Fruit fly (Drosophila melanogaster): ENCODE data around the gene Sf3b5.

Gene Sf3b5

dm6 chr3R:9053850-9054441 lies 38.8 kb upstream of the Sf3b5 start (continued):
- TF ChIP-seq CG10669 (GFP tag; optimal IDR thresholded peaks at IDR 0.05), result peak; percentile 38
- peak; percentile 71 for TF ChIP-seq Sox15 (GFP tag; optimal IDR thresholded peaks at IDR 0.05)
- TF ChIP-seq Hr4 (GFP tag; optimal IDR thresholded peaks at IDR 0.05), result peak; percentile 72
- TF ChIP-seq Met (GFP tag; optimal IDR thresholded peaks at IDR 0.05), result peak; percentile 62
- peak; percentile 46 for TF ChIP-seq acj6 (GFP tag; optimal IDR thresholded peaks at IDR 0.05)
- no peak for TF ChIP-seq dsx (GFP tag; optimal IDR thresholded peaks at IDR 0.05; ENCODE audit: poor library complexity, severe bottlenecking)
- TF ChIP-seq CG8119 (GFP tag; IDR thresholded peaks at IDR 0.05), result no peak
- TF ChIP-seq topi (GFP tag; optimal IDR thresholded peaks at IDR 0.05), result peak; percentile 60
- TF ChIP-seq lz (GFP tag; optimal IDR thresholded peaks at IDR 0.05), result peak; percentile 69
- no peak for TF ChIP-seq dac (GFP tag; optimal IDR thresholded peaks at IDR 0.05)
- TF ChIP-seq esn (GFP tag; optimal IDR thresholded peaks at IDR 0.05), result peak; percentile 59
- no peak for TF ChIP-seq Gug (GFP tag; IDR thresholded peaks at IDR 0.05)
- TF ChIP-seq Hr38 (GFP tag; optimal IDR thresholded peaks at IDR 0.05), result no peak
- TF ChIP-seq CG34406 (GFP tag; optimal IDR thresholded peaks at IDR 0.05), result peak; percentile 47
- peak; percentile 80 for TF ChIP-seq Hr39 (GFP tag; optimal IDR thresholded peaks at IDR 0.05)
- TF ChIP-seq spab (GFP tag; optimal IDR thresholded peaks at IDR 0.05), result peak; percentile 48
- TF ChIP-seq CG9139 (GFP tag; optimal IDR thresholded peaks at IDR 0.05), result no peak
- TF ChIP-seq fd59A (GFP tag; optimal IDR thresholded peaks at IDR 0.05), result peak; percentile 73
- TF ChIP-seq CG31627 (GFP tag; optimal IDR thresholded peaks at IDR 0.05), result peak; percentile 66

dm6 chr3R:9053021-9053420 lies 37.9 kb upstream of the Sf3b5 start:
- TF ChIP-seq topi (GFP tag; optimal IDR thresholded peaks at IDR 0.05) (peak; percentile 46), Sox15 (GFP tag; optimal IDR thresholded peaks at IDR 0.05) (no peak), CG8119 (GFP tag; IDR thresholded peaks at IDR 0.05) (no peak), Sox14 (GFP tag; optimal IDR thresholded peaks at IDR 0.05) (peak; percentile 72), spab (GFP tag; optimal IDR thresholded peaks at IDR 0.05) (peak; percentile 68), CG6808 (GFP tag; optimal IDR thresholded peaks at IDR 0.05) (peak; percentile 74), Eip93F (GFP tag; optimal IDR thresholded peaks at IDR 0.05) (no peak), cyc (GFP tag; optimal IDR thresholded peaks at IDR 0.05) (peak; percentile 45), CG6276 (GFP tag; optimal IDR thresholded peaks at IDR 0.05) (peak; percentile 64), CG6163 (GFP tag; IDR thresholded peaks at IDR 0.05) (no peak), Hr39 (GFP tag; optimal IDR thresholded peaks at IDR 0.05) (peak; percentile 19), pdm3 (GFP tag; optimal IDR thresholded peaks at IDR 0.05) (peak; percentile 50), CG34406 (GFP tag; optimal IDR thresholded peaks at IDR 0.05) (peak; percentile 38), CG16779 (tag; optimal IDR thresholded peaks at IDR 0.05) (peak; percentile 71), Smox (GFP tag; optimal IDR thresholded peaks at IDR 0.05) (peak; percentile 48), CG3919 (GFP tag; optimal IDR thresholded peaks at IDR 0.05) (peak; percentile 81), CG6792 (GFP tag; optimal IDR thresholded peaks at IDR 0.05) (peak; percentile 62), Hr38 (GFP tag; optimal IDR thresholded peaks at IDR 0.05) (no peak), lz (GFP tag; optimal IDR thresholded peaks at IDR 0.05) (peak; percentile 31), achi (GFP tag; optimal IDR thresholded peaks at IDR 0.05) (peak; percentile 48), Gug (GFP tag; IDR thresholded peaks at IDR 0.05) (no peak), ss (GFP tag; optimal IDR thresholded peaks at IDR 0.05) (peak; percentile 84 to 93), Ets96B (tag; optimal IDR thresholded peaks at IDR 0.05) (peak; percentile 37), svp (GFP tag) (peak; percentile 94), salr (GFP tag; optimal IDR thresholded peaks at IDR 0.05) (no peak), Blimp-1 (GFP tag; optimal IDR thresholded peaks at IDR 0.05) (peak; percentile 81), Eip75B (GFP tag; optimal IDR thresholded peaks at IDR 0.05) (peak; percentile 66), acj6 (GFP tag; optimal IDR thresholded peaks at IDR 0.05) (peak; percentile 22), CG15336 (GFP tag; IDR thresholded peaks at IDR 0.05) (no peak), dsx (GFP tag; optimal IDR thresholded peaks at IDR 0.05; ENCODE audit: poor library complexity, severe bottlenecking) (peak; percentile 68), fkh (GFP tag; optimal IDR thresholded peaks at IDR 0.05) (peak; percentile 84), CG4318 (GFP tag; optimal IDR thresholded peaks at IDR 0.05) (no peak), net (GFP tag; optimal IDR thresholded peaks at IDR 0.05) (peak; percentile 82), fd59A (GFP tag; optimal IDR thresholded peaks at IDR 0.05) (no peak), Sox102F (GFP tag; optimal IDR thresholded peaks at IDR 0.05) (peak; percentile 66), CG8632 (GFP tag; optimal IDR thresholded peaks at IDR 0.05) (peak; percentile 39), fd85E (GFP tag; optimal IDR thresholded peaks at IDR 0.05) (peak; percentile 50), Lpt (GFP tag; optimal IDR thresholded peaks at IDR 0.05) (peak; percentile 79), CG3032 (tag; optimal IDR thresholded peaks at IDR 0.05) (peak; percentile 53), esn (GFP tag; optimal IDR thresholded peaks at IDR 0.05) (peak; percentile 54), CG11902 (GFP tag; optimal IDR thresholded peaks at IDR 0.05) (no peak)
